Fruit fly (Drosophila melanogaster): ENCODE results near the gene CG15386.

DNA sequence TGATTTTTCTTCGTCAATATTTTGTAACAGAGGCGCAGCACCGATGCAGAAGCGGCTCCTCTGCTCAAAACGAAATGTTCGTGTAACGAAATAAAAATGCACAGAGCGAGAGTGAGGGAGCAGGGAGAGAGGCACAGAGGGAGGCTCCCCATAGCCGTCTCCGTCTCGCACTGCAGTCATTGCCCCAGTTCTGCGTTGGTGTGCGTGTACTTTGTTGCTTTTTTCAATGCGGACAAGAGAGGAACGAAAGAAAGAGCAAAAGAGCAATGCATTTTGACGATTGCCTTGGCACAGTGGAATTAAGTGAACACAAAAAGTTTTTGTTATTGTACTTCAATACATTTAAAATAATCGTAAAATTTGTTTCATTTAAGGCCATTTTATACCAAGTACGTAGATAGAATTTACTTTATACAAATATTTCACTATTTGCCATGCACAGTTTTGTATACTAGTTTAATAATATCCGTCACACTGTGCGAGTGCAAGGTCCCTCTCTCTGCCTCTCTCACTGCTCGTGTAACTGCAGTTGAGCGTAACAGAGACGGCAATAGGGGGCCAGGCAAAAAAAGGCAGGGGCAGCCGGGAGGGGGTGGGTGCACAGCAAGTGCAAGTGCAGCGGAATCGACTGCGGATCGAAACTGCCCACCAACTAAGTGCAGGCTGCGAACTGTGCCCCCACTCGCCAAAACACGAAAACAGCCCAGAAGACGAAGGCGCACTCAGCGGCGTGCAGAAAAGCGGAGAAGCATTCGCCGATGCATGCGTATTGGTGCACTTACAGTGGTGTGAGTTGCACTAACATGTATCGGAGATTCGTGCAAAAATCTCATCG lies 14.8 kb downstream of the CG15386 start:
- TF ChIP-seq Doc2 (GFP tag; IDR thresholded peaks at IDR 0.05) (peak; percentile 86), wek (GFP tag; optimal IDR thresholded peaks at IDR 0.05) (peak; percentile 94), CG10654 (GFP tag; optimal IDR thresholded peaks at IDR 0.05) (peak; percentile 98), CG8388 (GFP tag; optimal IDR thresholded peaks at IDR 0.05) (peak; percentile 100), MTF-1 (GFP tag; optimal IDR thresholded peaks at IDR 0.05; ENCODE audit: borderline replicate concordance) (peak; percentile 98), fd102C (GFP tag; optimal IDR thresholded peaks at IDR 0.05) (peak; percentile 99), CG14667 (GFP tag; IDR thresholded peaks at IDR 0.05) (peak; percentile 97), HLH4C (GFP tag; IDR thresholded peaks at IDR 0.05; ENCODE audit: partially characterized antibody) (peak; percentile 72), nerfin-2 (GFP tag; IDR thresholded peaks at IDR 0.05; ENCODE audit: partially characterized antibody) (peak; percentile 83), jing (GFP tag; optimal IDR thresholded peaks at IDR 0.05) (peak; percentile 99), CG2875 (GFP tag; optimal IDR thresholded peaks at IDR 0.05) (peak; percentile 100)

Data from whole organism, embryonic.